Fruit fly (Drosophila melanogaster): ENCODE results near the gene sd.

The sd gene

DNA sequence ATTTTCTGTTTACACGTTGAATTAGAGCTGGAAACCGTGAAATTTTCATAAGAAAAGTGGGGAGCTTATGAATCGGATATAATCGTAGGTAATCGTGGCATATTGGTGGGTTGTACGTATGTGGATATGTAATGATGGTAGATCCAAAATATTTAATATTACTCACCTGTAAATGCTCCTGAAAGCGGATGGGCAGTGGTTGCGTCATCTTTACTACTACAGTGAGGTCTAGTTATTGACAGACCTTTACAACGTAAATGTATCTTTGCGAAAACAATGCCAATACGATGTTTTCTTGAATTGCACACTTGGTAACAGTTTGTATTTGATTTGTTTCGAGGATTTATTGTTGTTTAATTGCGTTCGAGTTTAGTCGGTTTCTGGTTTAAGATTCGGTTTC lies 29.8 kb downstream of the sd start:
- TF ChIP-seq gl (tag; optimal IDR thresholded peaks at IDR 0.05) (no peak), CG9948 (tag; optimal IDR thresholded peaks at IDR 0.05) (no peak), CG10348 (GFP tag; IDR thresholded peaks at IDR 0.05) (no peak), CG17806 (tag; optimal IDR thresholded peaks at IDR 0.05) (no peak), D1 (tag; optimal IDR thresholded peaks at IDR 0.05) (no peak), rn (GFP tag; IDR thresholded peaks at IDR 0.05) (no peak), CG13204 (GFP tag; optimal IDR thresholded peaks at IDR 0.05) (no peak), CG12605 (GFP tag; IDR thresholded peaks at IDR 0.05) (no peak), Snoo (tag; optimal IDR thresholded peaks at IDR 0.05) (no peak), CG34367 (tag; optimal IDR thresholded peaks at IDR 0.05) (no peak), Ets98B (GFP tag; IDR thresholded peaks at IDR 0.05) (no peak), fd96Ca (GFP tag; IDR thresholded peaks at IDR 0.05) (no peak), Pif1B (GFP tag; optimal IDR thresholded peaks at IDR 0.05) (no peak), CG14655 (GFP tag; optimal IDR thresholded peaks at IDR 0.05) (no peak), CG8159 (tag; optimal IDR thresholded peaks at IDR 0.05) (no peak), CG4496 (GFP tag; IDR thresholded peaks at IDR 0.05) (no peak), CG8301 (tag; optimal IDR thresholded peaks at IDR 0.05) (no peak), CG15710 (tag; optimal IDR thresholded peaks at IDR 0.05) (no peak), Pif1A (GFP tag; optimal IDR thresholded peaks at IDR 0.05) (no peak)

- TF ChIP-seq EcR (GFP tag; optimal IDR thresholded peaks at IDR 0.05) (no peak), CG13204 (GFP tag; optimal IDR thresholded peaks at IDR 0.05) (no peak), CG4496 (GFP tag; IDR thresholded peaks at IDR 0.05) (0 out of 3 replicates have a peak, but pooled peaks have one; percentile 13), CG17806 (tag; optimal IDR thresholded peaks at IDR 0.05) (no peak), Snoo (tag; optimal IDR thresholded peaks at IDR 0.05) (no peak), CG10348 (GFP tag; IDR thresholded peaks at IDR 0.05) (no peak), CG12605 (GFP tag; IDR thresholded peaks at IDR 0.05) (peak; percentile 58; the same call in 1 of the 2 replicates), gl (tag; optimal IDR thresholded peaks at IDR 0.05) (peak; percentile 1), D1 (tag; optimal IDR thresholded peaks at IDR 0.05) (no peak), CG32121 (GFP tag; IDR thresholded peaks at IDR 0.05) (no peak), fd96Ca (GFP tag; IDR thresholded peaks at IDR 0.05) (no peak), CG14655 (GFP tag; optimal IDR thresholded peaks at IDR 0.05) (no peak), CG9948 (tag; optimal IDR thresholded peaks at IDR 0.05) (no peak), CG8159 (tag; optimal IDR thresholded peaks at IDR 0.05) (no peak), Ets98B (GFP tag; IDR thresholded peaks at IDR 0.05) (peak; percentile 48; the same call in 1 of the 2 replicates), rn (GFP tag; IDR thresholded peaks at IDR 0.05) (no peak), Pif1A (GFP tag; optimal IDR thresholded peaks at IDR 0.05) (no peak), CG15710 (tag; optimal IDR thresholded peaks at IDR 0.05) (no peak), Pif1B (GFP tag; optimal IDR thresholded peaks at IDR 0.05) (no peak), CG8301 (tag; optimal IDR thresholded peaks at IDR 0.05) (no peak)
Observed at dm6 chrX:15834594-15835236, 30.5 kb downstream of the sd start.

DNA sequence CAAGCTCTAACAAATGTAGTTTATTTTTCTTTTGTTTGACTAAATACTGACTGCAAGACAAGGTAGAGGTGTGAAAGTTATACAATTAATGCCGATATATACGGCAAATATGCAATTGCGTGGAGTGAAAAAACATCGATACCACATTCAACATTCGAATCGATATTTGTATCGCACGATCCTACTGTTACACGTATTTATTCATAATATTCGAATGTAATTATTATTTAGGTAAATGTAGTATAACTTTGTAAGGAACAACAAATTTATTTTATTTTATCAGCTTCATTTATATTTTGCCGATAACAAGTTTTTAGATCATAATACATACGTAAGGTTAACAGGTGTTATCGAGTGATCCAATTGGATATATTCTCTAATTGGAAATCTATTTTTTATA lies 31.2 kb downstream of the sd start, which contains the start of gene Chc:
Chc (minus strand) TSS at position 98 of the 400 bp plus-strand sequence.
- peak; percentile 30; the same call in 1 of the 2 replicates for TF ChIP-seq Ets98B (GFP tag; IDR thresholded peaks at IDR 0.05)
- peak; percentile 54 for TF ChIP-seq D1 (tag; optimal IDR thresholded peaks at IDR 0.05)
- TF ChIP-seq CG9948 (tag; optimal IDR thresholded peaks at IDR 0.05): no peak

dm6 chrX:15837530-15837929 lies 33.4 kb downstream of the sd start, which contains the start of gene CG8565:
TSS of gene CG8565 (plus strand) at chrX:15837830.
- TF ChIP-seq CG34367 (tag; optimal IDR thresholded peaks at IDR 0.05): no peak

DNA sequence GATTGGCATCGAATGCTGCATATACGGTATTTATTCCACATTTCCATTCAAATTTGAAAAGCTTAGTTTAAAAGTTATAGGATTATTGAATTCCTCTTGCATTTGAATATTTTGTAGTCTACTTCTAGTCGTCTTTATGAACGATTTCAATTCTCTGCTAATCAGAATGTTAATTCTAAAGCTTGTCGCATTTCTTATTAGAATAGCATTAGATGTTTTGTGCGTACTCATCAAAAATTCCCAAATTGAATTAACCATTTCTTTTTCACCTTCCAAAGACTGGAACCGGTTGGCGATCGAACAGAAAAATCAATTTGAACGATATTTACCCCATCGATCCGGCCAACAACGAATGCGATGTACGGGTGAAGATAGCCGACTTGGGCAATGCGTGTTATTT lies 35.8 kb downstream of the sd start:
- TF ChIP-seq Ets98B (GFP tag; IDR thresholded peaks at IDR 0.05) (no peak), D1 (tag; optimal IDR thresholded peaks at IDR 0.05) (no peak), fd96Ca (GFP tag; IDR thresholded peaks at IDR 0.05) (no peak), CG4496 (GFP tag; IDR thresholded peaks at IDR 0.05) (no peak), Snoo (tag; optimal IDR thresholded peaks at IDR 0.05) (no peak), CG12605 (GFP tag; IDR thresholded peaks at IDR 0.05) (no peak), Pif1B (GFP tag; optimal IDR thresholded peaks at IDR 0.05) (no peak)

dm6 chrX:15841346-15841745 lies 37.2 kb downstream of the sd start:
- TF ChIP-seq CG8301 (tag; optimal IDR thresholded peaks at IDR 0.05): no peak
- TF ChIP-seq Snoo (tag; optimal IDR thresholded peaks at IDR 0.05): no peak

DNA sequence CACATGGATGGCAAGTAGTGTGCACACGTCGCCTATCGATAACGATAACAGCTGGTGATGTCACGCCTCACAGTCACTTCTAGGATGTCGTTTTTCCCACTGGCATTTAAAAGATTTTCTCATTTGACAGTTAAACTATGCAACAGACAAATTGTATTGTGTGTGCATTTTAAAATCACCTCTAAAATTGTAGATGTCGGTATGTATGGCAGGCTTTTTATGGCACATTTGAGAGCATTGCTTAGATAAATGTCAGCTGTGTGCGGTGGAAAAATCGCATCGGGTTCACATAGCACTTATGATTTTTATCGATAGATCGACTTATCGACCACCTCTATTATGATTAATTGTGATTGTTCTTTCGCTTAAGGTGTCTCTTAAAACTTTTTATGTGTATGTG lies 40.0 kb downstream of the sd start, which contains the start of the genes ArgRS and CG8578:
ArgRS (minus strand) TSS at position 7 of the 400 bp plus-strand sequence.
CG8578 (plus strand) TSS at position 338 of the 400 bp plus-strand sequence.
- TF ChIP-seq Pif1B (GFP tag; optimal IDR thresholded peaks at IDR 0.05) (peak; percentile 52), CG8301 (tag; optimal IDR thresholded peaks at IDR 0.05) (no peak), rn (GFP tag; IDR thresholded peaks at IDR 0.05) (peak; percentile 55), Ets98B (GFP tag; IDR thresholded peaks at IDR 0.05) (no peak), fd96Ca (GFP tag; IDR thresholded peaks at IDR 0.05) (no peak), CG9948 (tag; optimal IDR thresholded peaks at IDR 0.05) (peak; percentile 3), Snoo (tag; optimal IDR thresholded peaks at IDR 0.05) (peak; percentile 60), CG4496 (GFP tag; IDR thresholded peaks at IDR 0.05) (peak; percentile 82), CG14655 (GFP tag; optimal IDR thresholded peaks at IDR 0.05) (no peak), CG15710 (tag; optimal IDR thresholded peaks at IDR 0.05) (peak; percentile 22), CG32121 (GFP tag; IDR thresholded peaks at IDR 0.05) (peak; percentile 47; the same call in 1 of the 2 replicates)
